Worm (Caenorhabditis elegans): ENCODE measurements around the gene Y22D7AL.1.

Gene Y22D7AL.1

DNA sequence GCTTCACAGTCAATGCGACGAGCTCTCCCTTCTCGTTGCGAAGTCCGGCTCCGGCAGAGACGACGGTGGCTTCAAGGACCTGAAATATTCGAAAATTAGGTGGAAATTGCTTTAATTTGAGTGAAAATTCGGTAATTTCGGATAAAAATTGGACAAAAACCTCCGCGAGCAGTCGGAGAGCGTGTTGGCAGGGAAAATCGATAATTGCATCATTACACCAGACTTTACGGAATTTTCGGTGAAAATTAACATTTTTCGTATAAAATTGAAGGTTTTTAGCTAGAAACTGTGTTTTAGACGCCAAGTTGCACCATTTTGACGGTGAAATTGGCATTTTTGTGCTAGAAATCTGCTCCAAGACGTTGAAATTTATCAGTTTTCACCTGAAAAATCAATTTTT, 34.0 kb upstream of the Y22D7AL.1 start:
- TF ChIP-seq T22C8.4 (GFP tag; IDR thresholded peaks at IDR 0.05) (peak; percentile 52; the same call in 1 of the 2 replicates), ref-1 (GFP tag; conservative IDR thresholded peaks at IDR 0.05) (no peak), ztf-23 (GFP tag; IDR thresholded peaks at IDR 0.05) (no peak)

- TF ChIP-seq ztf-23 (GFP tag; IDR thresholded peaks at IDR 0.05) = peak; percentile 89
- peak; percentile 90 for TF ChIP-seq med-1 (GFP tag; optimal IDR thresholded peaks at IDR 0.05; ENCODE audit: insufficient read depth)
- TF ChIP-seq ztf-29 (GFP tag; IDR thresholded peaks at IDR 0.05) = peak; percentile 72
- TF ChIP-seq T22C8.4 (GFP tag; IDR thresholded peaks at IDR 0.05) = peak; percentile 61
- peak; percentile 90 for TF ChIP-seq cog-1 (tag; optimal IDR thresholded peaks at IDR 0.05)
- peak; percentile 93 for TF ChIP-seq flt-1 (GFP tag; IDR thresholded peaks at IDR 0.05)
- no peak for TF ChIP-seq ref-1 (GFP tag; conservative IDR thresholded peaks at IDR 0.05)
- peak; percentile 90 for TF ChIP-seq tab-1 (GFP tag; IDR thresholded peaks at IDR 0.05)
- peak; percentile 83 for TF ChIP-seq klf-2 (GFP tag; conservative IDR thresholded peaks at IDR 0.05)
Measured at ce11 chrIII:1618915-1619314, 33.4 kb upstream of the Y22D7AL.1 start, which contains the start of gene Y22D7AL.10. Gene Y22D7AL.10, minus strand, starts transcription at chrIII:1618929.

DNA sequence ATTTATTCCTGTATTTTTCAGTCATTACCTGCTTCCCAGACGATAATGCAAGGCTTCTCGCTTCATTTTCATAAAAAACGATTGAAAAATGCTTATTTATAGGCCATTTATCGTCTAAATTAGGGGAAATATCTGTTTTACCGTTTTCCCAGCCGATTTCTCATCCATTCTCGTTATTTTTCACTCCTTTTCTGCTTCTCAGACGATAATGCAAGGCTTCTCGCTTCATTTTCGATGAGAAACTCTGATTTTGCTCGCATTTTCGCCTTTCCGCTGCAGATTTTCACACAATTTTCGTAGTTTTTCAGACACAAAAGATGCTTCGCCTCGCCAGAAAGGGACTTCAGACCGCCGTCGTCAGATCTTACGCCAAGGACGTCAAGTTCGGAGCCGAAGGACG, 32.8 kb upstream of the Y22D7AL.1 start, which contains the start of gene hsp-60:
TSS of gene hsp-60 (plus strand) at position 301 of the 400 bp plus-strand sequence.
- TF ChIP-seq ztf-29 (GFP tag; IDR thresholded peaks at IDR 0.05) (no peak), ztf-23 (GFP tag; IDR thresholded peaks at IDR 0.05) (no peak), ref-1 (GFP tag; conservative IDR thresholded peaks at IDR 0.05) (no peak), klf-2 (GFP tag; conservative IDR thresholded peaks at IDR 0.05) (no peak), tab-1 (GFP tag; IDR thresholded peaks at IDR 0.05) (no peak), T22C8.4 (GFP tag; IDR thresholded peaks at IDR 0.05) (no peak), cog-1 (tag; optimal IDR thresholded peaks at IDR 0.05) (no peak), flt-1 (GFP tag; IDR thresholded peaks at IDR 0.05) (no peak), med-1 (GFP tag; optimal IDR thresholded peaks at IDR 0.05; ENCODE audit: insufficient read depth) (no peak)

ce11 chrIII:1619890-1620289, 32.4 kb upstream of the Y22D7AL.1 start:
- TF ChIP-seq flt-1 (GFP tag; IDR thresholded peaks at IDR 0.05) (no peak), klf-2 (GFP tag; conservative IDR thresholded peaks at IDR 0.05) (no peak), cog-1 (tag; optimal IDR thresholded peaks at IDR 0.05) (no peak), ztf-29 (GFP tag; IDR thresholded peaks at IDR 0.05) (no peak), med-1 (GFP tag; optimal IDR thresholded peaks at IDR 0.05; ENCODE audit: insufficient read depth) (no peak), tab-1 (GFP tag; IDR thresholded peaks at IDR 0.05) (no peak), ref-1 (GFP tag; conservative IDR thresholded peaks at IDR 0.05) (no peak), T22C8.4 (GFP tag; IDR thresholded peaks at IDR 0.05) (no peak), ztf-23 (GFP tag; IDR thresholded peaks at IDR 0.05) (no peak)

DNA sequence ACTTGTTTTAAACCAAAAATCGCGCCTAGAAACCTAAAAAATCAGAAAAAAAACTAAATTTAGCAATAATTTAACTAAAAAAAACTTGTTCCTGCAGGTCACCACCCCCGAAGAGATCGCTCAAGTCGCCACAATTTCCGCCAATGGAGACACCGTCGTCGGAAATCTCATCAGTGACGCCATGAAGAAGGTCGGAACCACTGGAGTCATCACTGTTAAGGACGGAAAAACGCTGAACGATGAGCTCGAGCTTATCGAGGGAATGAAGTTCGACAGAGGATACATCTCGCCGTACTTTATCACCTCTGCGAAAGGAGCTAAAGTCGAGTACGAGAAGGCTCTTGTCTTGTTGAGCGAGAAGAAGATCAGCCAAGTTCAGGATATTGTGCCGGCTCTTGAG, 31.0 kb upstream of the Y22D7AL.1 start:
- no peak for TF ChIP-seq ref-1 (GFP tag; conservative IDR thresholded peaks at IDR 0.05)
- TF ChIP-seq ztf-29 (GFP tag; IDR thresholded peaks at IDR 0.05) = no peak
- TF ChIP-seq cog-1 (tag; optimal IDR thresholded peaks at IDR 0.05) = no peak
- no peak for TF ChIP-seq med-1 (GFP tag; optimal IDR thresholded peaks at IDR 0.05; ENCODE audit: insufficient read depth)
- TF ChIP-seq klf-2 (GFP tag; conservative IDR thresholded peaks at IDR 0.05) = no peak
- TF ChIP-seq ztf-23 (GFP tag; IDR thresholded peaks at IDR 0.05) = no peak
- TF ChIP-seq flt-1 (GFP tag; IDR thresholded peaks at IDR 0.05) = no peak
- no peak for TF ChIP-seq T22C8.4 (GFP tag; IDR thresholded peaks at IDR 0.05)
- no peak for TF ChIP-seq tab-1 (GFP tag; IDR thresholded peaks at IDR 0.05)

DNA sequence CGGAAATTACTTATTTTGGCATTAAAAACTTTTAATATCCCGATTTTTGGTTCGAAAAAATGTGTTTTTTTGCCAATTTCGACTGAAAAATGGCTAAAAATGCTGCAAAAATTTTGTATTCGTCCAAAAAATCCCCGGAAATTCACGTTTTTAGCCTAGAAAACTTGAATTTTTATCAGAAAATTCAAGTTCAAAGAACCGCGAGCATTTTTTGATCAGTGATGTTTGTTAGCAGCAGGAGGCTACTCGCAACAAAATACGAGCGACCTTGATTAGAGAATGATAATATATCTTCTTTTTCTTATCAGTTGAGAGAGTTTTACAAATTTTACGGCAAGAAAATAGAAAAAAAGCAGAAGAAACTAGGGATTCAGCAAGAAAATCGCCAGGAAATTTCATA, 30.0 kb upstream of the Y22D7AL.1 start:
- TF ChIP-seq ztf-23 (GFP tag; IDR thresholded peaks at IDR 0.05) (no peak), cog-1 (tag; optimal IDR thresholded peaks at IDR 0.05) (no peak), flt-1 (GFP tag; IDR thresholded peaks at IDR 0.05) (no peak), med-1 (GFP tag; optimal IDR thresholded peaks at IDR 0.05; ENCODE audit: insufficient read depth) (no peak), klf-2 (GFP tag; conservative IDR thresholded peaks at IDR 0.05) (no peak), ref-1 (GFP tag; conservative IDR thresholded peaks at IDR 0.05) (no peak), ztf-29 (GFP tag; IDR thresholded peaks at IDR 0.05) (no peak), tab-1 (GFP tag; IDR thresholded peaks at IDR 0.05) (no peak), T22C8.4 (GFP tag; IDR thresholded peaks at IDR 0.05) (no peak)

ce11 chrIII:1625660-1626275, 26.5 kb upstream of the Y22D7AL.1 start:
- TF ChIP-seq ztf-29 (GFP tag; IDR thresholded peaks at IDR 0.05) (no peak), tab-1 (GFP tag; IDR thresholded peaks at IDR 0.05) (no peak), flt-1 (GFP tag; IDR thresholded peaks at IDR 0.05) (no peak), ztf-23 (GFP tag; IDR thresholded peaks at IDR 0.05) (no peak), ref-1 (GFP tag; conservative IDR thresholded peaks at IDR 0.05) (no peak), med-1 (GFP tag; optimal IDR thresholded peaks at IDR 0.05; ENCODE audit: insufficient read depth) (no peak), T22C8.4 (GFP tag; IDR thresholded peaks at IDR 0.05) (no peak), klf-2 (GFP tag; conservative IDR thresholded peaks at IDR 0.05) (no peak), cog-1 (tag; optimal IDR thresholded peaks at IDR 0.05) (no peak)

- no peak for TF ChIP-seq ztf-29 (GFP tag; IDR thresholded peaks at IDR 0.05)
- TF ChIP-seq med-1 (GFP tag; optimal IDR thresholded peaks at IDR 0.05; ENCODE audit: insufficient read depth) = no peak
- no peak for TF ChIP-seq klf-2 (GFP tag; conservative IDR thresholded peaks at IDR 0.05)
- TF ChIP-seq flt-1 (GFP tag; IDR thresholded peaks at IDR 0.05) = no peak
- TF ChIP-seq T22C8.4 (GFP tag; IDR thresholded peaks at IDR 0.05) = no peak
- TF ChIP-seq ref-1 (GFP tag; conservative IDR thresholded peaks at IDR 0.05) = no peak
- TF ChIP-seq cog-1 (tag; optimal IDR thresholded peaks at IDR 0.05) = no peak
- TF ChIP-seq ztf-23 (GFP tag; IDR thresholded peaks at IDR 0.05) = no peak
- no peak for TF ChIP-seq tab-1 (GFP tag; IDR thresholded peaks at IDR 0.05)
Measured at ce11 chrIII:1626524-1626923, 25.8 kb upstream of the Y22D7AL.1 start, which contains the start of gene Y22D7AL.4. Gene Y22D7AL.4, plus strand, starts transcription at chrIII:1626632.

DNA sequence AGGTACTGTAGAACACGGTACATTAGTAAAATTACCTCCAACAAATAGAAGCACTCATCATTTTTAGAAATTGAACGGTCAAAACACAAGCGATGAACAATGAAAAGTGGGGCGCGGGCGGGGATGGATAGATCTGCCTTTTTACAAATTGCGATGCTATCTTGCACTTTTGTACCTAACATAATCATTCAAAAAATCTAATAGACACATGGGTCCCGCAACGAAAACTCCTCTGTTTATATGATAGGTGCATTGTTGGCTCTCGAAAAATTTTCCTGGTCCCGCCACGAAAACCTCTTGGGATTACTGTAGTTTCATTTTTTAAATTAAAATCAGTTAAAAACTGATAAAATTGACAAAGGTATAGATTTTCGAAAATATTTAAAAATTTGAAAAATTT, 18.0 kb upstream of the Y22D7AL.1 start, which contains the start of gene Y22D7AL.11:
TSS of gene Y22D7AL.11 (minus strand) at position 101 of the 400 bp plus-strand sequence.
- TF ChIP-seq T22C8.4 (GFP tag; IDR thresholded peaks at IDR 0.05) (no peak), cog-1 (tag; optimal IDR thresholded peaks at IDR 0.05) (no peak)

DNA sequence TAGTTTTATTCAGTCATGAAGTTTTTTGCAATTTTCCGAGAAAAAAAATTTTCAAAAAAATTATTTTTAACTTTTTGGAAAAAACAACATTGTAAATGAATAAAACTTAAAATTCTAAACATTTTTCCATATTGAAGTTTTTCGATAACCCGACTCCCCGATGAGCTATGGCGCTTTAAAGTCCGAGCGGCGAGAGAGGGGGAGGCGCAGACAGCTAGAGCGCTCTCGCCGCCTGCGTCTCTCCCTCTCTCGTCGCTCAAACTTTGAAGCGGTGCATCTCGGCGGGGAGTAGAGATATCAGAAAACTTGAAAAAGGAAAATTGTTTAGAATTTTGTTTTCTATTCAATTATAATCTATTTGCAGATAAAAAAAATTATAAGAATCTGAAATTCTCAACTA, 13.9 kb upstream of the Y22D7AL.1 start:
- TF ChIP-seq ref-1 (GFP tag; conservative IDR thresholded peaks at IDR 0.05) = no peak
- no peak for TF ChIP-seq flt-1 (GFP tag; IDR thresholded peaks at IDR 0.05)
- no peak for TF ChIP-seq tab-1 (GFP tag; IDR thresholded peaks at IDR 0.05)
- no peak for TF ChIP-seq med-1 (GFP tag; optimal IDR thresholded peaks at IDR 0.05; ENCODE audit: insufficient read depth)
- no peak for TF ChIP-seq ztf-23 (GFP tag; IDR thresholded peaks at IDR 0.05)
- TF ChIP-seq ztf-29 (GFP tag; IDR thresholded peaks at IDR 0.05) = no peak
- TF ChIP-seq T22C8.4 (GFP tag; IDR thresholded peaks at IDR 0.05) = no peak
- no peak for TF ChIP-seq klf-2 (GFP tag; conservative IDR thresholded peaks at IDR 0.05)
- no peak for TF ChIP-seq cog-1 (tag; optimal IDR thresholded peaks at IDR 0.05)
